Worm (Caenorhabditis elegans) whole organism, L2 larva: Measurements from ENCODE around the gene srsx-14.

Experiments
- ama-1 ChIP-seq: fragments of 150-350 bp; optimal IDR thresholded peaks from 2 replicates; lab custom pipeline; 2018; ENCODE audit warnings: inconsistent platforms
- ceh-82 ChIP-seq: fragments of 150-350 bp; optimal IDR thresholded peaks from 2 replicates; lab custom pipeline; 2014; ENCODE audit warnings: missing biosample characterization, missing genetic modification characterization
- egl-27 ChIP-seq: sonication (generic microtip); optimal IDR thresholded peaks from 3 replicates; lab custom pipeline; 2017; ENCODE audit warnings: missing biosample characterization, missing genetic modification reagents, missing genetic modification characterization
- lin-11 ChIP-seq: fragments of 150-350 bp; sonication (generic microtip); optimal IDR thresholded peaks from 2 replicates; lab custom pipeline; 2014; ENCODE audit warnings: missing biosample characterization, missing genetic modification characterization, inconsistent platforms, mixed read lengths
- lsy-2 ChIP-seq, 2 experiments: fragments of 150-350 bp in 1 of 2; sonication (generic microtip) in 1 of 2; optimal IDR thresholded peaks; 2 replicates each; lab custom pipeline; 2014 to 2017; ENCODE audit warnings: missing biosample characterization in 2 of 2, missing genetic modification characterization in 2 of 2
- nhr-12 ChIP-seq: fragments of 150-350 bp; optimal IDR thresholded peaks from 2 replicates; lab custom pipeline; 2014; ENCODE audit warnings: missing biosample characterization, missing genetic modification characterization
- nhr-25 ChIP-seq: fragments of 150-350 bp; sonication (generic microtip); optimal IDR thresholded peaks from 3 replicates; lab custom pipeline; 2014; ENCODE audit warnings: missing biosample characterization, missing genetic modification characterization
- zag-1 ChIP-seq: fragments of 150-350 bp; optimal IDR thresholded peaks from 2 replicates; lab custom pipeline; 2014; ENCODE audit warnings: missing biosample characterization, missing genetic modification characterization
- ztf-11 ChIP-seq: sonication (generic microtip); optimal IDR thresholded peaks from 2 replicates; lab custom pipeline; 2017; ENCODE audit warnings: missing biosample characterization, missing genetic modification characterization

DNA sequence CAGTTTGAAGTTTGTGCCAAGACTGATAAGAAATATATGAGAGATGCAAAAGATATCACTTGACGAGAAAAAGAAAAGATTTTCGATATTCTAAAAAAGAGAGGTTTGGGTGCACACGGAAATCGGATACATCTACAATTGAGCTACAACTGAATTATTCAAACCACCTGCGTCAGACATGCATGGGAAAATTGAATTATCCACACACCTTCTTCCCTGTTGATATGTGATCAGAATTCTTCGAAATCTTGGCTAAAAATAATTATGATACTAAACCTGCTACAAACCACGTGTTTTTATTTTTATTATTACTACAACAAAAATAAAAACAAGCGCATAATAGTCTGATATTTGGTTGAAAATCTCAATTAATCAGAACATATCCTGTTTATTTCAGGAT lies 31.3 kb upstream of the srsx-14 start:
- TF ChIP-seq nhr-12 (tag; lab: Kevin White, UChicago) = no peak
- no peak for TF ChIP-seq ceh-82
- TF ChIP-seq ztf-11 (tag; lab: Kevin White, UChicago) = no peak
- TF ChIP-seq nhr-25 (tag; lab: Kevin White, UChicago) = no peak
- no peak for TF ChIP-seq lin-11 (tag; lab: Kevin White, UChicago)
- no peak for TF ChIP-seq zag-1 (tag; lab: Kevin White, UChicago)
- peak in 1 of 2 experiments; percentile 17 for TF ChIP-seq lsy-2 (tag; optimal IDR thresholded peaks at IDR 0.05; lab: Kevin White, UChicago)
- TF ChIP-seq ama-1 (lab: Kevin White, UChicago) = no peak
- no peak for TF ChIP-seq egl-27 (tag; lab: Kevin White, UChicago)
